Fruit fly (Drosophila melanogaster): Measurements from ENCODE around the gene CG18094.
A peak's percentile ranks its signal among the peaks of the same experiment; 100 is the strongest.

The CG18094 gene

DNA sequence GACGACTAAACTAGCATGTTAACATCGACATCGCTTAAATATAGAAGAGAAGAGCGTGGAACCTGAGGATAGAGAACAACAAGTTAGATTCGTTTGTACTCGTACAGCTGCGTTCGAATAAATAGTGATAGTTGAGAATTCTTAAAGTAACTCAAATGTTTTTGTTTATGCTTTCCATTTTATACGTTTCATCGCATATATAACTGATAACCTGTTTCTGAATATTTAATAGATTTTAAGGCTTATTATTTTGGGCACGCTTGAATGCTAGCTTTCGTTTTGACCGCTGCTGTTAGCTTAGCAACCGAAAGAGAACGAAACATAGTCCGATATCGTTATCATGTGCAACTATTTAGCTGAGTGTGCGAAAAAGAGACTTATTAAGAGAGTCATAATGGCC is 38.2 kb downstream of the CG18094 start (continued):
- TF ChIP-seq CG9139 (GFP tag; optimal IDR thresholded peaks at IDR 0.05) (peak; percentile 93), CG34406 (GFP tag; optimal IDR thresholded peaks at IDR 0.05) (peak; percentile 86), CG4318 (GFP tag; optimal IDR thresholded peaks at IDR 0.05) (peak; percentile 95), svp (GFP tag) (no peak), Sox14 (GFP tag; optimal IDR thresholded peaks at IDR 0.05) (peak; percentile 95), CG6808 (GFP tag; optimal IDR thresholded peaks at IDR 0.05) (peak; percentile 92), CG8319 (GFP tag; optimal IDR thresholded peaks at IDR 0.05) (peak; percentile 85), CG32006 (GFP tag; optimal IDR thresholded peaks at IDR 0.05) (peak; percentile 99), CG16779 (tag; optimal IDR thresholded peaks at IDR 0.05) (peak; percentile 97), cyc (GFP tag; optimal IDR thresholded peaks at IDR 0.05) (peak; percentile 60), Gug (GFP tag; IDR thresholded peaks at IDR 0.05) (peak; percentile 99), Hr39 (GFP tag; optimal IDR thresholded peaks at IDR 0.05) (peak; percentile 69), ss (GFP tag; optimal IDR thresholded peaks at IDR 0.05) (peak; percentile 94), dac (GFP tag; optimal IDR thresholded peaks at IDR 0.05) (peak; percentile 97), CG7368 (GFP tag; optimal IDR thresholded peaks at IDR 0.05) (peak; percentile 90), CG10631 (GFP tag; optimal IDR thresholded peaks at IDR 0.05) (peak; percentile 96), CG10669 (GFP tag; optimal IDR thresholded peaks at IDR 0.05) (peak; percentile 94), CG6792 (GFP tag; optimal IDR thresholded peaks at IDR 0.05) (peak; percentile 91)

DNA sequence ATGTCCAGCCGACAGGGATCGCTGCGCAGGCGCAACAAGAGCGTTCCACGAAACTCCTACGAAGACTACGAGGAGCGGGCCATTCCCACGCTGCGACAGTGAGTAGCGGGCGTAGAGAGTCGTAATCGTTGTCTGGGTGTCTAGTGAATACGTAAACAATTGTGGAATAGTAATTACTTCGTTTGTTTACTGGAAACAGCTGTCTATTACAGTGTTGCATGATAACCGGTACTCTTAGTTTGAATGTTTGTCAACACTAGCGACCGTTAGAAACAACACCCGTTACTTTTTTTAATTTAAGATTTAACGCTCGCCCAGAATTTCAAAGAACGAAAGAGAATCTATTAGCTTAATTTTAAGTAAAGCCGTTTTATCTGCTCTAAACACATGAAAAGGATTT is 40.0 kb downstream of the CG18094 start, which contains the start of gene CG10165:
Gene CG10165, minus strand, starts transcription at position 214 of the 400 bp plus-strand sequence.
- TF ChIP-seq dsx (GFP tag; optimal IDR thresholded peaks at IDR 0.05; ENCODE audit: poor library complexity, severe bottlenecking): peak; percentile 61
- no peak for TF ChIP-seq net (GFP tag; optimal IDR thresholded peaks at IDR 0.05)
- TF ChIP-seq svp (GFP tag): no peak
- peak; percentile 81 for TF ChIP-seq fkh (GFP tag; optimal IDR thresholded peaks at IDR 0.05)

DNA sequence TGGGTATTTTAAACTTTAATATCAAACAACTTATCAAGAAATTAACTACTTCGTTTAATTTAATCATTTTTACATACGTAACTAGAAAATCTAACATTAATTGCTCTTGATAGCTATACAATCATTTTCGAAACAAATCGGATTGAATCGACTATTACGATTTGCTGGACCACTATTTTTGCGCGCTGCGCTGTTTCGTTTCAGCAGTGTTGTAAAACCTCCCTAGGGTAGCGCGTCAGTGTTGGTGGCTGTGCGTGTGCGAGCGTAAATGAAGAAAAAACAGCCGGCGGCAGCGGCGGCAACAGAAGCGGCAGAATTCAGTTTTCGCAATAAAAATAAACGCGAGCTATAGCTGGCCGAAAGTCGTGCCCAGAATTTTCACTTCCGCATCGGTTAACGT is 43.2 kb downstream of the CG18094 start, which contains the start of gene CG33116:
Gene CG33116, plus strand, starts transcription at position 233 of the 400 bp plus-strand sequence.
- TF ChIP-seq CG11902 (GFP tag; optimal IDR thresholded peaks at IDR 0.05): peak; percentile 57
- peak; percentile 87 for TF ChIP-seq CG31627 (GFP tag; optimal IDR thresholded peaks at IDR 0.05)
- peak; percentile 33 for TF ChIP-seq Eip93F (GFP tag; optimal IDR thresholded peaks at IDR 0.05)
- TF ChIP-seq svp (GFP tag): peak; percentile 90
- TF ChIP-seq vri (GFP tag; optimal IDR thresholded peaks at IDR 0.05): peak; percentile 88
- TF ChIP-seq topi (GFP tag; optimal IDR thresholded peaks at IDR 0.05): peak; percentile 84
- peak; percentile 96 for TF ChIP-seq Eip78C (GFP tag)
- peak; percentile 74 for TF ChIP-seq CG10631 (GFP tag; optimal IDR thresholded peaks at IDR 0.05)
- TF ChIP-seq CG32006 (GFP tag; optimal IDR thresholded peaks at IDR 0.05): peak; percentile 91
- TF ChIP-seq dac (GFP tag; optimal IDR thresholded peaks at IDR 0.05): peak; percentile 77
- peak; percentile 88 for TF ChIP-seq Met (GFP tag; optimal IDR thresholded peaks at IDR 0.05)
- TF ChIP-seq Smox (GFP tag; optimal IDR thresholded peaks at IDR 0.05): peak; percentile 81
- peak; percentile 87 for TF ChIP-seq Sox14 (GFP tag; optimal IDR thresholded peaks at IDR 0.05)
- peak; percentile 85 for TF ChIP-seq CG6163 (GFP tag; IDR thresholded peaks at IDR 0.05)
- peak; percentile 61 for TF ChIP-seq Sox15 (GFP tag; optimal IDR thresholded peaks at IDR 0.05)
- TF ChIP-seq CG11762 (GFP tag; optimal IDR thresholded peaks at IDR 0.05; ENCODE audit: insufficient read depth): peak; percentile 72
- peak; percentile 56 to 75 for TF ChIP-seq ss (GFP tag; optimal IDR thresholded peaks at IDR 0.05)
- TF ChIP-seq CG3919 (GFP tag; optimal IDR thresholded peaks at IDR 0.05): peak; percentile 92
- TF ChIP-seq Blimp-1 (GFP tag; optimal IDR thresholded peaks at IDR 0.05): peak; percentile 39
- TF ChIP-seq CG11294 (GFP tag; IDR thresholded peaks at IDR 0.05): peak; percentile 69
- peak; percentile 83 for TF ChIP-seq CG8119 (GFP tag; IDR thresholded peaks at IDR 0.05)
- peak; percentile 88 for TF ChIP-seq Sox102F (GFP tag; optimal IDR thresholded peaks at IDR 0.05)
- TF ChIP-seq CG3032 (tag; optimal IDR thresholded peaks at IDR 0.05): peak; percentile 77
- TF ChIP-seq OdsH (GFP tag; optimal IDR thresholded peaks at IDR 0.05): peak; percentile 88
- peak; percentile 89 for TF ChIP-seq esn (GFP tag; optimal IDR thresholded peaks at IDR 0.05)
- TF ChIP-seq cyc (GFP tag; optimal IDR thresholded peaks at IDR 0.05): peak; percentile 86
- peak; percentile 82 for TF ChIP-seq acj6 (GFP tag; optimal IDR thresholded peaks at IDR 0.05)
- TF ChIP-seq CG6276 (GFP tag; optimal IDR thresholded peaks at IDR 0.05): peak; percentile 85
- TF ChIP-seq CG6792 (GFP tag; optimal IDR thresholded peaks at IDR 0.05): peak; percentile 79
- TF ChIP-seq net (GFP tag; optimal IDR thresholded peaks at IDR 0.05): peak; percentile 86
- peak; percentile 76 for TF ChIP-seq CG6808 (GFP tag; optimal IDR thresholded peaks at IDR 0.05)
- peak; percentile 80 for TF ChIP-seq Lpt (GFP tag; optimal IDR thresholded peaks at IDR 0.05)
- TF ChIP-seq lz (GFP tag; optimal IDR thresholded peaks at IDR 0.05): peak; percentile 87
- TF ChIP-seq CG7368 (GFP tag; optimal IDR thresholded peaks at IDR 0.05): peak; percentile 77
- peak; percentile 83 for TF ChIP-seq Hr39 (GFP tag; optimal IDR thresholded peaks at IDR 0.05)
- TF ChIP-seq fkh (GFP tag; optimal IDR thresholded peaks at IDR 0.05): peak; percentile 49
- peak; percentile 85 for TF ChIP-seq achi (GFP tag; optimal IDR thresholded peaks at IDR 0.05)
- TF ChIP-seq Hr4 (GFP tag; optimal IDR thresholded peaks at IDR 0.05): peak; percentile 92
- TF ChIP-seq Gug (GFP tag; IDR thresholded peaks at IDR 0.05): peak; percentile 74
